Worm (Caenorhabditis elegans): ENCODE measurements around the gene szy-20.
A peak's percentile ranks its signal among the peaks of the same experiment; 100 is the strongest.

szy-20 gene

ce11 chrII:8932392-8932791 is 36.7 kb downstream of the szy-20 start:
- TF ChIP-seq aly-2 (tag; optimal IDR thresholded peaks at IDR 0.05): no peak
- no peak for TF ChIP-seq unc-62 (GFP tag; optimal IDR thresholded peaks at IDR 0.05)
- TF ChIP-seq ceh-82 (tag; optimal IDR thresholded peaks at IDR 0.05): no peak
- TF ChIP-seq nhr-25 (tag; optimal IDR thresholded peaks at IDR 0.05): no peak
- no peak for TF ChIP-seq eor-1 (tag; optimal IDR thresholded peaks at IDR 0.05)
- no peak for TF ChIP-seq jun-1 (tag; optimal IDR thresholded peaks at IDR 0.05)
- TF ChIP-seq nhr-12 (tag; optimal IDR thresholded peaks at IDR 0.05): no peak
- TF ChIP-seq unc-39 (tag; optimal IDR thresholded peaks at IDR 0.05): no peak
- TF ChIP-seq fos-1 (tag; optimal IDR thresholded peaks at IDR 0.05): no peak
- TF ChIP-seq lin-15B (tag; optimal IDR thresholded peaks at IDR 0.05): no peak
- no peak for TF ChIP-seq nhr-28 (tag; optimal IDR thresholded peaks at IDR 0.05)
- TF ChIP-seq ama-1 (optimal IDR thresholded peaks at IDR 0.05): no peak

ce11 chrII:8931405-8932149 is 37.6 kb downstream of the szy-20 start:
- TF ChIP-seq nfya-1 (tag; optimal IDR thresholded peaks at IDR 0.05; ENCODE audit: insufficient read depth) (peak; percentile 48), ztf-11 (tag; optimal IDR thresholded peaks at IDR 0.05) (no peak), pha-4 (tag; optimal IDR thresholded peaks at IDR 0.05) (peak; percentile 60), elt-3 (tag; optimal IDR thresholded peaks at IDR 0.05) (no peak), ama-1 (optimal IDR thresholded peaks at IDR 0.05) (peak; percentile 46), hmg-11 (tag; optimal IDR thresholded peaks at IDR 0.05) (peak; percentile 42), nhr-43 (tag; optimal IDR thresholded peaks at IDR 0.05; ENCODE audit: poor library complexity, severe bottlenecking) (no peak), egl-5 (tag; optimal IDR thresholded peaks at IDR 0.05) (peak; percentile 41), aly-2 (tag; optimal IDR thresholded peaks at IDR 0.05) (no peak), elt-2 (tag; optimal IDR thresholded peaks at IDR 0.05) (peak; percentile 27), nhr-25 (tag; optimal IDR thresholded peaks at IDR 0.05) (peak; percentile 28), lin-15B (tag; optimal IDR thresholded peaks at IDR 0.05) (peak; percentile 13)

ce11 chrII:8930763-8931162 is 38.4 kb downstream of the szy-20 start, which contains the start of gene enol-1:
Gene enol-1 (plus strand): TSS chrII:8930997.
- TF ChIP-seq nhr-25 (tag; optimal IDR thresholded peaks at IDR 0.05) (no peak), egl-27 (tag; optimal IDR thresholded peaks at IDR 0.05) (no peak), ceh-16 (tag; optimal IDR thresholded peaks at IDR 0.05) (no peak), nhr-237 (tag; optimal IDR thresholded peaks at IDR 0.05) (no peak), zag-1 (tag; optimal IDR thresholded peaks at IDR 0.05) (no peak), ztf-4 (tag; optimal IDR thresholded peaks at IDR 0.05) (no peak)

ce11 chrII:8929771-8930170 is 39.4 kb downstream of the szy-20 start, which contains the start of gene mrpl-50:
Gene mrpl-50 (plus strand): TSS chrII:8929841.
- TF ChIP-seq ZK546.5 (tag; optimal IDR thresholded peaks at IDR 0.05) (no peak), ama-1 (optimal IDR thresholded peaks at IDR 0.05) (peak; percentile 81)

- TF ChIP-seq ceh-28 (tag; optimal IDR thresholded peaks at IDR 0.05) (no peak), egl-5 (tag; optimal IDR thresholded peaks at IDR 0.05) (no peak), zag-1 (tag; optimal IDR thresholded peaks at IDR 0.05) (no peak), nhr-25 (tag; optimal IDR thresholded peaks at IDR 0.05) (peak; percentile 56), elt-2 (tag; optimal IDR thresholded peaks at IDR 0.05) (peak; percentile 2), lin-39 (tag; optimal IDR thresholded peaks at IDR 0.05) (peak; percentile 40), lin-15B (tag; optimal IDR thresholded peaks at IDR 0.05) (peak; percentile 74), ama-1 (optimal IDR thresholded peaks at IDR 0.05) (no peak), nfya-1 (tag; optimal IDR thresholded peaks at IDR 0.05; ENCODE audit: insufficient read depth) (peak; percentile 65), elt-3 (tag; optimal IDR thresholded peaks at IDR 0.05) (no peak), nhr-23 (tag; optimal IDR thresholded peaks at IDR 0.05) (peak; percentile 12), hmg-11 (tag; optimal IDR thresholded peaks at IDR 0.05) (peak; percentile 9), daf-12 (tag; optimal IDR thresholded peaks at IDR 0.05) (no peak), nhr-43 (tag; optimal IDR thresholded peaks at IDR 0.05; ENCODE audit: poor library complexity, severe bottlenecking) (peak; percentile 50), nhr-77 (tag; optimal IDR thresholded peaks at IDR 0.05) (no peak), snpc-4 (tag; optimal IDR thresholded peaks at IDR 0.05) (peak; percentile 67), unc-39 (tag; optimal IDR thresholded peaks at IDR 0.05) (no peak), nhr-28 (tag; optimal IDR thresholded peaks at IDR 0.05) (no peak), pha-4 (tag; optimal IDR thresholded peaks at IDR 0.05) (peak; percentile 72)
Measured at ce11 chrII:8927253-8927791, 41.8 kb downstream of the szy-20 start, which contains the start of gene cct-2. Gene cct-2 (plus strand): TSS chrII:8927741.
